Fruit fly (Drosophila melanogaster) whole organism, embryonic: ENCODE data around the gene CG5107.

Experiments used
- Adf1 ChIP-seq: fragments of 200-800 bp; sonication (Bioruptor generic); IDR thresholded peaks from 2 replicates; pipeline ENCODE4 v1.3.6; 2022; ENCODE audit warnings: missing biosample characterization, missing genetic modification characterization
- Blimp-1 ChIP-seq: fragments of 200-800 bp; sonication (Bioruptor generic); optimal IDR thresholded peaks from 3 replicates; lab custom pipeline; 2018; ENCODE audit warnings: missing biosample characterization, missing genetic modification characterization, mild to moderate bottlenecking, moderate library complexity, missing genetic modification reagents
- BtbVII ChIP-seq: fragments of 200-800 bp; sonication (Bioruptor generic); optimal IDR thresholded peaks from 3 replicates; lab custom pipeline; 2017; ENCODE audit warnings: missing biosample characterization, mild to moderate bottlenecking, missing genetic modification characterization
- CG10267 ChIP-seq: fragments of 200-800 bp; sonication (Bioruptor generic); optimal IDR thresholded peaks from 2 replicates; lab custom pipeline; 2018; ENCODE audit warnings: missing biosample characterization, mild to moderate bottlenecking, missing genetic modification characterization, moderate library complexity
- CG14441 ChIP-seq: fragments of 200-800 bp; sonication (Bioruptor generic); IDR thresholded peaks from 2 replicates; pipeline ENCODE4 v1.3.6; 2022; ENCODE audit warnings: missing biosample characterization, missing genetic modification characterization
- CG15073 ChIP-seq: fragments of 200-800 bp; sonication (Bioruptor generic); optimal IDR thresholded peaks from 2 replicates; lab custom pipeline; 2016; ENCODE audit warnings: missing biosample characterization, missing genetic modification characterization
- CG17328 ChIP-seq: fragments of 200-800 bp; sonication (Bioruptor generic); IDR thresholded peaks from 2 replicates; pipeline ENCODE4 v1.3.6; 2022; ENCODE audit warnings: missing biosample characterization, missing genetic modification characterization
- CG33213 ChIP-seq: fragments of 200-800 bp; sonication (Bioruptor generic); optimal IDR thresholded peaks from 3 replicates; lab custom pipeline; 2016; ENCODE audit warnings: missing biosample characterization, missing genetic modification characterization
- CG34224 ChIP-seq: fragments of 200-800 bp; sonication (Bioruptor generic); IDR thresholded peaks from 3 replicates; pipeline ENCODE4 v1.3.6; 2022; ENCODE audit warnings: missing biosample characterization, missing genetic modification characterization; ENCODE audit not compliant: partially characterized antibody
- CG4282 ChIP-seq: fragments of 200-800 bp; sonication (Bioruptor generic); optimal IDR thresholded peaks from 2 replicates; lab custom pipeline; 2016; ENCODE audit warnings: missing biosample characterization, missing genetic modification characterization
- CG4328 ChIP-seq: fragments of 200-800 bp; sonication (Bioruptor generic); optimal IDR thresholded peaks from 3 replicates; lab custom pipeline; 2017; ENCODE audit warnings: missing biosample characterization, missing genetic modification reagents, missing genetic modification characterization
- CG43689 ChIP-seq: fragments of 200-800 bp; sonication (Bioruptor generic); IDR thresholded peaks from 2 replicates; pipeline ENCODE4 v1.3.6; 2022; ENCODE audit warnings: missing biosample characterization, missing genetic modification characterization
- CG4617 ChIP-seq: fragments of 200-800 bp; sonication (Bioruptor generic); optimal IDR thresholded peaks from 3 replicates; lab custom pipeline; 2016; ENCODE audit warnings: missing biosample characterization, missing genetic modification characterization, borderline replicate concordance
- CG5180 ChIP-seq: fragments of 200-800 bp; sonication (Bioruptor generic); optimal IDR thresholded peaks from 3 replicates; lab custom pipeline; 2017; ENCODE audit warnings: missing biosample characterization, missing genetic modification characterization, mild to moderate bottlenecking, moderate library complexity, missing genetic modification reagents
- CG6654 ChIP-seq: fragments of 200-800 bp; sonication (Bioruptor generic); optimal IDR thresholded peaks from 2 replicates; lab custom pipeline; 2017; ENCODE audit warnings: missing biosample characterization, mild to moderate bottlenecking, missing genetic modification characterization
- CG9932 ChIP-seq: fragments of 200-800 bp; sonication (Bioruptor generic); IDR thresholded peaks from 2 replicates; pipeline ENCODE4 v1.3.6; 2022; ENCODE audit warnings: missing biosample characterization, missing genetic modification characterization
- Camta ChIP-seq: fragments of 200-800 bp; sonication (Bioruptor generic); optimal IDR thresholded peaks from 2 replicates; lab custom pipeline; 2016; ENCODE audit warnings: missing biosample characterization, missing genetic modification characterization
- Dad ChIP-seq: fragments of 200-800 bp; sonication (Bioruptor generic); optimal IDR thresholded peaks from 3 replicates; lab custom pipeline; 2016; ENCODE audit warnings: missing biosample characterization, missing genetic modification characterization
- Doc3 ChIP-seq: fragments of 200-800 bp; sonication (Bioruptor generic); IDR thresholded peaks from 3 replicates; pipeline ENCODE4 v1.3.6; 2022; ENCODE audit warnings: missing biosample characterization, missing genetic modification characterization; ENCODE audit not compliant: partially characterized antibody
- Fer1 ChIP-seq: fragments of 200-800 bp; sonication (Bioruptor generic); optimal IDR thresholded peaks from 2 replicates; lab custom pipeline; 2017; ENCODE audit warnings: missing biosample characterization, mild to moderate bottlenecking, missing genetic modification characterization
- H15 ChIP-seq: fragments of 200-800 bp; sonication (Bioruptor generic); IDR thresholded peaks from 3 replicates; pipeline ENCODE4 v1.3.6; 2022; ENCODE audit warnings: missing biosample characterization, missing genetic modification characterization
- Hr3 ChIP-seq: fragments of 200-800 bp; sonication (Bioruptor generic); optimal IDR thresholded peaks from 3 replicates; lab custom pipeline; 2016; ENCODE audit warnings: missing biosample characterization, missing genetic modification characterization
- Hr39 ChIP-seq: fragments of >200 bp; optimal IDR thresholded peaks from 2 replicates; lab custom pipeline; 2017
- Mrtf ChIP-seq: fragments of 200-800 bp; sonication (Bioruptor generic); IDR thresholded peaks from 3 replicates; pipeline ENCODE4 v1.3.6; 2022; ENCODE audit warnings: missing biosample characterization, missing genetic modification characterization
- NC2β ChIP-seq: fragments of 200-800 bp; sonication (Bioruptor generic); optimal IDR thresholded peaks from 2 replicates; lab custom pipeline; 2016; ENCODE audit warnings: missing biosample characterization, missing genetic modification characterization
- Nf-YC ChIP-seq: fragments of 200-800 bp; optimal IDR thresholded peaks from 3 replicates; lab custom pipeline; 2019; ENCODE audit warnings: missing biosample characterization, mild to moderate bottlenecking, missing genetic modification characterization, moderate library complexity
- Poxn ChIP-seq: fragments of 200-800 bp; sonication (Bioruptor generic); IDR thresholded peaks from 2 replicates; pipeline ENCODE4 v1.3.6; 2022; ENCODE audit warnings: missing biosample characterization, missing genetic modification characterization
- Rfx ChIP-seq: fragments of 200-800 bp; sonication (Bioruptor generic); IDR thresholded peaks from 2 replicates; pipeline ENCODE4 v1.3.6; 2022; ENCODE audit warnings: missing biosample characterization, missing genetic modification characterization
- Six4 ChIP-seq: fragments of 200-800 bp; sonication (Bioruptor generic); optimal IDR thresholded peaks from 2 replicates; lab custom pipeline; 2016; ENCODE audit warnings: missing biosample characterization, missing genetic modification characterization
- Spps ChIP-seq: fragments of 200-800 bp; sonication (Bioruptor generic); optimal IDR thresholded peaks from 2 replicates; lab custom pipeline; 2018; ENCODE audit warnings: missing biosample characterization, mild to moderate bottlenecking, missing genetic modification characterization
- chinmo ChIP-seq: fragments of 200-800 bp; sonication (Bioruptor generic); IDR thresholded peaks from 4 replicates; pipeline ENCODE4 v1.3.6; 2022; ENCODE audit warnings: missing biosample characterization, missing genetic modification characterization; ENCODE audit not compliant: partially characterized antibody
- corto ChIP-seq: fragments of 200-800 bp; sonication (Bioruptor generic); optimal IDR thresholded peaks from 2 replicates; lab custom pipeline; 2016; ENCODE audit warnings: missing biosample characterization, mild to moderate bottlenecking, missing genetic modification characterization, moderate library complexity
- gro ChIP-seq: fragments of 200-800 bp; sonication (Bioruptor generic); optimal IDR thresholded peaks from 2 replicates; lab custom pipeline; 2016; ENCODE audit warnings: missing biosample characterization, missing genetic modification characterization
- insv ChIP-seq, 2 experiments: fragments of 200-800 bp; sonication (Bioruptor generic); optimal IDR thresholded peaks; 3 replicates each; lab custom pipeline; 2016 to 2018; ENCODE audit warnings: missing biosample characterization in 2 of 2, missing genetic modification characterization in 2 of 2
- jing ChIP-seq: fragments of 200-800 bp; sonication (Bioruptor generic); optimal IDR thresholded peaks from 2 replicates; lab custom pipeline; 2018; ENCODE audit warnings: missing biosample characterization, mild to moderate bottlenecking, missing genetic modification characterization
- lbe ChIP-seq: fragments of 200-800 bp; sonication (Bioruptor generic); optimal IDR thresholded peaks from 2 replicates; lab custom pipeline; 2016; ENCODE audit warnings: missing biosample characterization, mild to moderate bottlenecking, missing genetic modification characterization
- lilli ChIP-seq: fragments of 200-800 bp; sonication (Bioruptor generic); optimal IDR thresholded peaks from 3 replicates; lab custom pipeline; 2016; ENCODE audit warnings: missing biosample characterization, missing genetic modification characterization
- lov ChIP-seq, 2 experiments: fragments of 200-800 bp in 1 of 2; fragments of >200 bp in 1 of 2; sonication (Bioruptor generic) in 1 of 2; IDR thresholded peaks in 1 of 2; optimal IDR thresholded peaks in 1 of 2; 2 replicates in 1 of 2; 3 replicates in 1 of 2; pipeline versions ENCODE4 v1.3.6 to Lab custom; 2017 to 2022; ENCODE audit warnings: missing biosample characterization in 1 of 2, missing genetic modification characterization in 1 of 2
- maf-S ChIP-seq: fragments of 200-800 bp; sonication (Bioruptor generic); optimal IDR thresholded peaks from 2 replicates; lab custom pipeline; 2016; ENCODE audit warnings: missing biosample characterization, missing genetic modification characterization
- sc ChIP-seq, 3 experiments: fragments of >200 bp in 2 of 3; fragments of 200-800 bp in 1 of 3; sonication (Bioruptor generic) in 1 of 3; optimal IDR thresholded peaks; 2 replicates in 2 of 3; 3 replicates in 1 of 3; lab custom pipeline; 2017; ENCODE audit warnings: mild to moderate bottlenecking in 1 of 3, missing biosample characterization in 1 of 3, missing genetic modification characterization in 1 of 3, missing genetic modification reagents in 1 of 3
- sens ChIP-seq: fragments of 200-800 bp; sonication (Bioruptor generic); peaks from one replicate; lab custom pipeline; 2016; ENCODE audit warnings: missing biosample characterization, missing genetic modification characterization
- stwl ChIP-seq: fragments of 200-800 bp; sonication (Bioruptor generic); optimal IDR thresholded peaks from 3 replicates; lab custom pipeline; 2018; ENCODE audit warnings: missing biosample characterization, mild to moderate bottlenecking, missing genetic modification characterization, moderate library complexity
- tap ChIP-seq: fragments of 200-800 bp; optimal IDR thresholded peaks from 3 replicates; lab custom pipeline; 2019; ENCODE audit warnings: missing biosample characterization, mild to moderate bottlenecking, missing genetic modification characterization, moderate library complexity
- toy ChIP-seq: fragments of 200-800 bp; sonication (Bioruptor generic); IDR thresholded peaks from 2 replicates; pipeline ENCODE4 v1.3.6; 2022; ENCODE audit warnings: missing biosample characterization, missing genetic modification characterization
- trh ChIP-seq: fragments of 200-800 bp; sonication (Bioruptor generic); optimal IDR thresholded peaks from 2 replicates; lab custom pipeline; 2016; ENCODE audit warnings: missing biosample characterization, missing genetic modification characterization
- ttk ChIP-seq: fragments of 200-800 bp; sonication (Bioruptor generic); IDR thresholded peaks from 2 replicates; pipeline ENCODE4 v2.1.2; 2022; ENCODE audit warnings: missing biosample characterization, missing genetic modification characterization
- wor ChIP-seq: fragments of 200-800 bp; sonication (Bioruptor generic); IDR thresholded peaks from 2 replicates; pipeline ENCODE4 v1.3.6; 2022; ENCODE audit warnings: missing biosample characterization, missing genetic modification characterization
- zen ChIP-seq: fragments of 200-800 bp; sonication (Bioruptor generic); optimal IDR thresholded peaks from 3 replicates; lab custom pipeline; 2018; ENCODE audit warnings: missing biosample characterization, mild to moderate bottlenecking, missing genetic modification characterization, moderate library complexity

Gene CG5107

dm6 chr3R:25490778-25491664 is 14.0 kb upstream of the CG5107 start, which contains the start of the genes Gnpat and CG5112 (continued):
- TF ChIP-seq CG15073 (no peak), Hr3 (GFP tag; lab: Kevin White, UChicago) (peak; percentile 61), Camta (GFP tag; lab: Kevin White, UChicago) (no peak), zen (tag; lab: Kevin White, UChicago) (peak; percentile 1), sc (optimal IDR thresholded peaks at IDR 0.05; lab: Kevin White, UChicago) (no peak), sc (GFP tag; optimal IDR thresholded peaks at IDR 0.05; lab: Kevin White, UChicago) (peak; percentile 0), Spps (no peak), CG33213 (GFP tag; lab: Kevin White, UChicago) (peak; percentile 66), gro (GFP tag; lab: Kevin White, UChicago) (peak; percentile 74), BtbVII (GFP tag; lab: Kevin White, UChicago) (no peak), Fer1 (peak; percentile 28), H15 (peak; percentile 71; the same call in 2 of the 3 replicates), CG43689 (peak; percentile 42; the same call in 1 of the 2 replicates), wor (GFP tag; lab: Robert Waterston, UW) (no peak; the same call in 1 of the 2 replicates), CG9932 (GFP tag; lab: Robert Waterston, UW) (peak; percentile 90), lilli (GFP tag; lab: Kevin White, UChicago) (peak; percentile 62), trh (peak; percentile 18), CG17328 (GFP tag; lab: Robert Waterston, UW) (peak; percentile 61), Adf1 (GFP tag; lab: Robert Waterston, UW) (peak; percentile 66), CG4282 (GFP tag; lab: Kevin White, UChicago) (peak; percentile 71), toy (no peak), Doc3 (GFP tag; lab: Robert Waterston, UW) (peak; percentile 56; the same call in 2 of the 3 replicates), chinmo (GFP tag; lab: Robert Waterston, UW) (no peak), stwl (tag; lab: Kevin White, UChicago) (peak; percentile 80), lov (optimal IDR thresholded peaks at IDR 0.05; lab: Kevin White, UChicago) (no peak), lov (GFP tag; IDR thresholded peaks at IDR 0.05; lab: Robert Waterston, UW) (peak; percentile 85), Poxn (GFP tag; lab: Robert Waterston, UW) (0 out of 2 replicates have a peak, but pooled peaks have one; percentile 16), CG6654 (no peak), CG4328 (GFP tag; lab: Kevin White, UChicago) (peak; percentile 68), sens (GFP tag; lab: Kevin White, UChicago) (peak; percentile 67), Rfx (GFP tag; lab: Robert Waterston, UW) (peak; percentile 91), insv (GFP tag; optimal IDR thresholded peaks at IDR 0.05; lab: Kevin White, UChicago) (peak in 1 of 2 experiments; percentile 22), CG4617 (GFP tag; lab: Kevin White, UChicago) (peak; percentile 7), Dad (peak; percentile 67), Six4 (peak; percentile 36), maf-S (GFP tag; lab: Kevin White, UChicago) (peak; percentile 55), ttk (GFP tag; lab: Robert Waterston, UW) (peak; percentile 58), NC2β (peak; percentile 54), CG10267 (tag; lab: Kevin White, UChicago) (peak; percentile 58), corto (GFP tag; lab: Kevin White, UChicago) (no peak), CG5180 (no peak), Nf-YC (tag; lab: Kevin White, UChicago) (no peak), CG34224 (GFP tag; lab: Robert Waterston, UW) (peak; percentile 78), Blimp-1 (GFP tag; lab: Kevin White, UChicago) (peak; percentile 37), tap (tag; lab: Kevin White, UChicago) (no peak), jing (no peak), CG14441 (peak; percentile 69), lbe (GFP tag; lab: Kevin White, UChicago) (no peak), Mrtf (peak; percentile 80), Hr39 (no peak)
